Fruit fly (Drosophila melanogaster) whole organism, adult: ENCODE data around the gene CG17193.

ENCODE experiments used
- CG12768 ChIP-seq: fragments of 200-800 bp; sonication (Bioruptor generic); optimal IDR thresholded peaks from 2 replicates; lab custom pipeline; 2017; ENCODE audit warnings: missing biosample characterization, missing genetic modification characterization, mild to moderate bottlenecking, moderate library complexity, missing genetic modification reagents
- CG14711 ChIP-seq: fragments of 200-800 bp; sonication (Bioruptor generic); optimal IDR thresholded peaks from 2 replicates; lab custom pipeline; 2018; ENCODE audit warnings: missing biosample characterization, mild to moderate bottlenecking, missing genetic modification characterization, moderate library complexity
- CG1620 ChIP-seq: fragments of 200-800 bp; sonication (Bioruptor generic); optimal IDR thresholded peaks from 2 replicates; lab custom pipeline; 2016; ENCODE audit warnings: missing biosample characterization, missing genetic modification characterization
- CG33017 ChIP-seq: fragments of 200-800 bp; sonication (Bioruptor generic); optimal IDR thresholded peaks from 2 replicates; lab custom pipeline; 2018; ENCODE audit warnings: missing biosample characterization, mild to moderate bottlenecking, missing genetic modification characterization, moderate library complexity
- Clk ChIP-seq: fragments of 200-800 bp; sonication (Bioruptor generic); optimal IDR thresholded peaks from 2 replicates; lab custom pipeline; 2017; ENCODE audit warnings: missing biosample characterization, missing genetic modification characterization
- Mnt ChIP-seq: fragments of 200-800 bp; sonication (Bioruptor generic); optimal IDR thresholded peaks from 2 replicates; lab custom pipeline; 2016; ENCODE audit warnings: missing biosample characterization, mild to moderate bottlenecking, missing genetic modification characterization
- bab1 ChIP-seq: fragments of 200-800 bp; sonication (Bioruptor generic); optimal IDR thresholded peaks from 3 replicates; lab custom pipeline; 2019; ENCODE audit warnings: missing biosample characterization, mild to moderate bottlenecking, missing genetic modification characterization, moderate library complexity
- cic ChIP-seq: fragments of 200-800 bp; sonication (Bioruptor generic); optimal IDR thresholded peaks from 2 replicates; lab custom pipeline; 2017; ENCODE audit warnings: missing biosample characterization, mild to moderate bottlenecking, missing genetic modification characterization, moderate library complexity
- kay ChIP-seq: fragments of 200-800 bp; sonication (Bioruptor generic); peaks from one replicate; lab custom pipeline; 2016; ENCODE audit warnings: missing biosample characterization, missing genetic modification characterization, borderline replicate concordance
- ovo ChIP-seq: fragments of 200-800 bp; sonication (Bioruptor generic); optimal IDR thresholded peaks from 2 replicates; lab custom pipeline; 2016; ENCODE audit warnings: missing biosample characterization, missing genetic modification characterization
- pad ChIP-seq: fragments of 200-800 bp; sonication (Bioruptor generic); optimal IDR thresholded peaks from 3 replicates; lab custom pipeline; 2017; ENCODE audit warnings: missing biosample characterization, missing genetic modification characterization, mild to moderate bottlenecking, moderate library complexity, missing genetic modification reagents

dm6 chr3R:19995408-19995807 is 60.5 kb downstream of the CG17193 start:
- TF ChIP-seq kay (GFP tag; lab: Kevin White, UChicago) (no peak), Mnt (no peak), CG33017 (tag; lab: Kevin White, UChicago) (no peak), CG12768 (GFP tag; lab: Kevin White, UChicago) (no peak), bab1 (GFP tag; lab: Kevin White, UChicago) (no peak), cic (GFP tag; lab: Kevin White, UChicago) (no peak), CG1620 (GFP tag; lab: Kevin White, UChicago) (no peak), pad (GFP tag; lab: Kevin White, UChicago) (no peak), CG14711 (tag; lab: Kevin White, UChicago) (no peak), Clk (GFP tag; lab: Kevin White, UChicago) (no peak), ovo (GFP tag; lab: Kevin White, UChicago) (no peak)
